Worm (Caenorhabditis elegans) whole organism, mixed stage, embryonic: ENCODE measurements around the gene C16C8.7.
"Not testable (repeated sequence)": the region's sequence is repeated elsewhere in the genome, so short reads cannot be mapped to it uniquely, and the experiment has no call there.

Experiments
- M03D4.4 ChIP-seq: sonication (generic microtip); optimal IDR thresholded peaks from 2 replicates; lab custom pipeline; 2017; ENCODE audit warnings: mild to moderate bottlenecking, missing genetic modification characterization, missing compliant biosample characterization
- bed-3 ChIP-seq: fragments of 200-800 bp; sonication (Bioruptor generic); optimal IDR thresholded peaks from 3 replicates; lab custom pipeline; 2018; ENCODE audit warnings: mild to moderate bottlenecking, missing genetic modification characterization, moderate library complexity, missing compliant biosample characterization
- blmp-1 ChIP-seq: fragments of 150-350 bp; optimal IDR thresholded peaks from 2 replicates; lab custom pipeline; 2014; ENCODE audit warnings: missing biosample characterization, missing genetic modification characterization
- ceh-39 ChIP-seq: fragments of 150-350 bp; optimal IDR thresholded peaks from 2 replicates; lab custom pipeline; 2014; ENCODE audit warnings: missing biosample characterization, missing genetic modification characterization
- ceh-43 ChIP-seq: fragments of 200-800 bp; sonication (Bioruptor generic); optimal IDR thresholded peaks from 2 replicates; lab custom pipeline; 2018; ENCODE audit warnings: mild to moderate bottlenecking, missing genetic modification characterization, moderate library complexity, missing compliant biosample characterization
- ceh-83 ChIP-seq: fragments of 200-800 bp; sonication (Bioruptor generic); optimal IDR thresholded peaks from 2 replicates; lab custom pipeline; 2018; ENCODE audit warnings: mild to moderate bottlenecking, missing genetic modification characterization, missing compliant biosample characterization
- ces-1 ChIP-seq: fragments of 150-350 bp; optimal IDR thresholded peaks from 2 replicates; lab custom pipeline; 2014; ENCODE audit warnings: missing biosample characterization, missing genetic modification reagents, missing genetic modification characterization
- cnd-1 ChIP-seq: fragments of 200-800 bp; sonication (Bioruptor generic); optimal IDR thresholded peaks from 2 replicates; lab custom pipeline; 2018; ENCODE audit warnings: mild to moderate bottlenecking, missing genetic modification characterization, missing compliant biosample characterization
- drap-1 ChIP-seq: fragments of 200-800 bp; sonication (Bioruptor generic); optimal IDR thresholded peaks from 3 replicates; lab custom pipeline; 2018; ENCODE audit warnings: mild to moderate bottlenecking, missing genetic modification characterization, missing compliant biosample characterization
- elt-1 ChIP-seq: sonication (generic microtip); optimal IDR thresholded peaks from 2 replicates; lab custom pipeline; 2017; ENCODE audit warnings: missing genetic modification characterization, mild to moderate bottlenecking, missing compliant biosample characterization, antibody characterized with exemption, moderate library complexity, borderline replicate concordance; ENCODE audit not compliant: insufficient read depth
- elt-3 ChIP-seq: fragments of 150-350 bp; optimal IDR thresholded peaks from 2 replicates; lab custom pipeline; 2014; ENCODE audit warnings: missing biosample characterization, missing genetic modification characterization
- flh-1 ChIP-seq: fragments of 200-800 bp; sonication (Bioruptor generic); optimal IDR thresholded peaks from 2 replicates; lab custom pipeline; 2018; ENCODE audit warnings: mild to moderate bottlenecking, missing genetic modification characterization, moderate library complexity, missing compliant biosample characterization
- ham-2 ChIP-seq: fragments of 200-800 bp; sonication (Bioruptor generic); optimal IDR thresholded peaks from 2 replicates; lab custom pipeline; 2018; ENCODE audit warnings: mild to moderate bottlenecking, missing genetic modification characterization, missing compliant biosample characterization
- hlh-1 ChIP-seq: fragments of 150-350 bp; optimal IDR thresholded peaks from 2 replicates; lab custom pipeline; 2014; ENCODE audit warnings: missing biosample characterization, missing genetic modification reagents, missing genetic modification characterization
- lin-13 ChIP-seq: fragments of 150-350 bp; optimal IDR thresholded peaks from 2 replicates; lab custom pipeline; 2014; ENCODE audit warnings: missing biosample characterization, missing genetic modification characterization
- lin-32 ChIP-seq: fragments of 200-800 bp; sonication (Bioruptor generic); optimal IDR thresholded peaks from 2 replicates; lab custom pipeline; 2018; ENCODE audit warnings: mild to moderate bottlenecking, missing genetic modification characterization, missing compliant biosample characterization
- mab-5 ChIP-seq: fragments of 150-350 bp; optimal IDR thresholded peaks from 2 replicates; lab custom pipeline; 2014; ENCODE audit warnings: missing biosample characterization, missing genetic modification characterization
- mls-2 ChIP-seq: sonication (generic microtip); optimal IDR thresholded peaks from 2 replicates; lab custom pipeline; 2016; ENCODE audit warnings: mild to moderate bottlenecking, missing genetic modification characterization, moderate library complexity, missing compliant biosample characterization
- nhr-12 ChIP-seq: fragments of 150-350 bp; optimal IDR thresholded peaks from 2 replicates; lab custom pipeline; 2014; ENCODE audit warnings: missing biosample characterization, missing genetic modification characterization
- nhr-2 ChIP-seq: fragments of 150-350 bp; optimal IDR thresholded peaks from 2 replicates; lab custom pipeline; 2014; ENCODE audit warnings: missing biosample characterization, missing genetic modification characterization
- nhr-237 ChIP-seq: fragments of 150-350 bp; optimal IDR thresholded peaks from 2 replicates; lab custom pipeline; 2014; ENCODE audit warnings: missing biosample characterization, missing genetic modification characterization
- nhr-28 ChIP-seq: fragments of 150-350 bp; optimal IDR thresholded peaks from 2 replicates; lab custom pipeline; 2014; ENCODE audit warnings: missing biosample characterization, missing genetic modification characterization
- nhr-76 ChIP-seq: sonication (generic microtip); optimal IDR thresholded peaks from 2 replicates; lab custom pipeline; 2017; ENCODE audit warnings: missing biosample characterization, missing genetic modification characterization
- sem-2 ChIP-seq: fragments of 200-800 bp; sonication (Bioruptor generic); optimal IDR thresholded peaks from 2 replicates; lab custom pipeline; 2018; ENCODE audit warnings: mild to moderate bottlenecking, missing genetic modification characterization, missing compliant biosample characterization
- snpc-4 ChIP-seq: fragments of 150-350 bp; optimal IDR thresholded peaks from 2 replicates; lab custom pipeline; 2014; ENCODE audit warnings: missing biosample characterization, missing genetic modification characterization
- sptf-1 ChIP-seq: sonication (generic microtip); optimal IDR thresholded peaks from 2 replicates; lab custom pipeline; 2017; ENCODE audit warnings: mild to moderate bottlenecking, missing genetic modification characterization, moderate library complexity, missing compliant biosample characterization
- unc-120 ChIP-seq: sonication (generic microtip); optimal IDR thresholded peaks from 2 replicates; lab custom pipeline; 2017; ENCODE audit warnings: missing genetic modification characterization, missing compliant biosample characterization; ENCODE audit not compliant: poor library complexity, severe bottlenecking
- unc-39 ChIP-seq: fragments of 150-350 bp; optimal IDR thresholded peaks from 2 replicates; lab custom pipeline; 2014; ENCODE audit warnings: missing biosample characterization, missing genetic modification characterization
- unc-62 ChIP-seq: fragments of 150-350 bp; optimal IDR thresholded peaks from 2 replicates; lab custom pipeline; 2014; ENCODE audit warnings: missing biosample characterization, missing genetic modification reagents, missing genetic modification characterization
- zip-8 ChIP-seq: fragments of 150-350 bp; optimal IDR thresholded peaks from 2 replicates; lab custom pipeline; 2014; ENCODE audit warnings: missing biosample characterization, missing genetic modification characterization
- ztf-11 ChIP-seq: fragments of 150-350 bp; optimal IDR thresholded peaks from 2 replicates; lab custom pipeline; 2014; ENCODE audit warnings: missing biosample characterization, missing genetic modification characterization

The C16C8.7 gene

ce11 chrII:3452421-3452820, 7.5 kb downstream of the C16C8.7 start, which contains the start of gene C16C8.12:
Gene C16C8.12 (plus strand): TSS chrII:3452721.
- TF ChIP-seq hlh-1 (tag; lab: Kevin White, UChicago) (no peak), snpc-4 (tag; lab: Kevin White, UChicago) (no peak), unc-120 (tag; lab: Kevin White, UChicago) (no peak), elt-1 (no peak), zip-8 (no peak), mls-2 (tag; lab: Kevin White, UChicago) (no peak), sptf-1 (tag; lab: Kevin White, UChicago) (no peak), nhr-12 (tag; lab: Kevin White, UChicago) (no peak), lin-13 (tag; lab: Kevin White, UChicago) (no peak), nhr-237 (tag; lab: Kevin White, UChicago) (no peak), nhr-28 (tag; lab: Kevin White, UChicago) (no peak), ceh-43 (GFP tag; lab: Kevin White, UChicago) (no peak), ceh-39 (no peak), drap-1 (GFP tag; lab: Kevin White, UChicago) (no peak), bed-3 (GFP tag; lab: Kevin White, UChicago) (no peak), ceh-83 (GFP tag; lab: Kevin White, UChicago) (no peak), elt-3 (no peak)

- not testable (repeated sequence) for TF ChIP-seq nhr-28 (tag; lab: Kevin White, UChicago); sptf-1 (tag; lab: Kevin White, UChicago); drap-1 (GFP tag; lab: Kevin White, UChicago)
Observed at ce11 chrII:3449514-3449913, 10.4 kb downstream of the C16C8.7 start, which contains the start of gene C16C8.14. Gene C16C8.14 (plus strand): TSS chrII:3449814.

DNA sequence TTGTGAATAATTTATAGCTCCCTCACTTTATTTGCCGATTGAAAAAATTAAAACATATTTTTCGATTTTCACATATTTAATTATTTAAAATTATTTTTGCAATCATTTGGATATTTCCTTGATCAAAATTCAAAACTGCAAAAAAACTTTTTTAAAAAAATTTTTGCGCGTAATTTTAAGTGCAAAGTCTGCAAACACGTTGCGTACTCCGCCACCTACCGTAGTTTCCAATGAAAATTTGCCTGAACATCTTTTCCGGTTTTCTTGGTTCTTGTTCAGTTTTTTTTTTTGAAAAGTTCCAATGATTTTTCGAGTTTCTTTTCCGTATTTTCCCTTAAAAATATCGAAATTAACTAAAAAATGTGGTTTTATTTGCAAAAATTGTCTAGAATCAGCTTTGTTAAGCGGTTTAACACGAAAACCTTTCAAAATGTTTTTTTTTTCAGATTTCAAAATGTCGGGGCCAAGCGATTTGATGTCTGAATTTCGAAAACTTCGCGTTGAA, 11.1 kb downstream of the C16C8.7 start, which contains the start of gene C16C8.25:
Gene C16C8.25 (plus strand): TSS at position 455 of the 505 bp plus-strand sequence.
- TF ChIP-seq ham-2 (GFP tag; lab: Kevin White, UChicago), result no peak
- no peak for TF ChIP-seq sptf-1 (tag; lab: Kevin White, UChicago)
- TF ChIP-seq unc-120 (tag; lab: Kevin White, UChicago), result no peak
- no peak for TF ChIP-seq M03D4.4 (tag; lab: Kevin White, UChicago)
- TF ChIP-seq nhr-28 (tag; lab: Kevin White, UChicago), result no peak
- no peak for TF ChIP-seq mab-5 (tag; lab: Kevin White, UChicago)
- TF ChIP-seq ceh-83 (GFP tag; lab: Kevin White, UChicago), result no peak
- no peak for TF ChIP-seq snpc-4 (tag; lab: Kevin White, UChicago)
- no peak for TF ChIP-seq unc-39 (tag; lab: Kevin White, UChicago)
- TF ChIP-seq hlh-1 (tag; lab: Kevin White, UChicago), result no peak
- TF ChIP-seq sem-2 (GFP tag; lab: Kevin White, UChicago), result no peak
- TF ChIP-seq elt-3, result no peak
- no peak for TF ChIP-seq bed-3 (GFP tag; lab: Kevin White, UChicago)
- TF ChIP-seq drap-1 (GFP tag; lab: Kevin White, UChicago), result no peak
- no peak for TF ChIP-seq ztf-11 (tag; lab: Kevin White, UChicago)
- no peak for TF ChIP-seq ces-1
- TF ChIP-seq nhr-2 (tag; lab: Kevin White, UChicago), result no peak
- TF ChIP-seq mls-2 (tag; lab: Kevin White, UChicago), result no peak
- TF ChIP-seq lin-13 (tag; lab: Kevin White, UChicago), result no peak

DNA sequence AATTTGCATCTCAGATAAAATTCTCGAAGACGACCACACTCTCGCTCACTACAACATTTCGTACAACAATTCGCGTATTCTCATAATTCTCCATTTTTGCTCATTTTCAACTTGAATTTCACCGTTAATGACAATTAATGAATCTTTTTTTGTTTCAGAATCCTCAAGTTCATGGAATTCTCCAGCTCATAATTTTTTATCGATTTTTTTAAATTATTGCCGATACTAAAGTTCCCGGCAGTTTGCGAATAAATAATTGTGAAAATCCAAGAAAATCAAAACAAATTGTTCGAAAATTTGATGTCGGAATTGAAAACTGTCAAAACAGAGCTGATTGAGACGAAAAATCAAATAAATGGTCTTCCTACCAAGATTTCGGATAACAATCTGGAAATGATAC, 12.0 kb downstream of the C16C8.7 start, which contains the start of gene C16C8.21:
Gene C16C8.21 (plus strand): TSS at position 301 of the 400 bp plus-strand sequence.
- no peak for TF ChIP-seq unc-62 (GFP tag; lab: Kevin White, UChicago)
- no peak for TF ChIP-seq nhr-76 (tag; lab: Kevin White, UChicago)
- no peak for TF ChIP-seq mls-2 (tag; lab: Kevin White, UChicago)
- no peak for TF ChIP-seq unc-120 (tag; lab: Kevin White, UChicago)
- TF ChIP-seq sptf-1 (tag; lab: Kevin White, UChicago), result no peak
- TF ChIP-seq nhr-28 (tag; lab: Kevin White, UChicago), result no peak
- no peak for TF ChIP-seq bed-3 (GFP tag; lab: Kevin White, UChicago)
- no peak for TF ChIP-seq mab-5 (tag; lab: Kevin White, UChicago)
- TF ChIP-seq zip-8, result no peak
- TF ChIP-seq ztf-11 (tag; lab: Kevin White, UChicago), result no peak
- TF ChIP-seq ceh-43 (GFP tag; lab: Kevin White, UChicago), result no peak
- TF ChIP-seq drap-1 (GFP tag; lab: Kevin White, UChicago), result no peak
- no peak for TF ChIP-seq nhr-2 (tag; lab: Kevin White, UChicago)
- no peak for TF ChIP-seq M03D4.4 (tag; lab: Kevin White, UChicago)
- TF ChIP-seq elt-1, result no peak

- TF ChIP-seq elt-1 (no peak), ztf-11 (tag; lab: Kevin White, UChicago) (no peak), sptf-1 (tag; lab: Kevin White, UChicago) (no peak), ceh-39 (no peak), blmp-1 (tag; lab: Kevin White, UChicago) (no peak), ham-2 (GFP tag; lab: Kevin White, UChicago) (no peak), ces-1 (no peak), flh-1 (GFP tag; lab: Kevin White, UChicago) (no peak), elt-3 (no peak), lin-32 (GFP tag; lab: Kevin White, UChicago) (no peak), snpc-4 (tag; lab: Kevin White, UChicago) (no peak), nhr-76 (tag; lab: Kevin White, UChicago) (no peak), unc-120 (tag; lab: Kevin White, UChicago) (no peak), lin-13 (tag; lab: Kevin White, UChicago) (no peak), sem-2 (GFP tag; lab: Kevin White, UChicago) (no peak), cnd-1 (tag; lab: Kevin White, UChicago) (no peak), nhr-237 (tag; lab: Kevin White, UChicago) (no peak), mab-5 (tag; lab: Kevin White, UChicago) (no peak), M03D4.4 (tag; lab: Kevin White, UChicago) (no peak)
Observed at ce11 chrII:3446647-3447046, 13.3 kb downstream of the C16C8.7 start, which contains the start of the genes C16C8.20 and gldi-6. Gene C16C8.20 (plus strand): TSS chrII:3446947. Gene gldi-6 (plus strand): TSS chrII:3446947.
